Fruit fly (Drosophila melanogaster) whole organism, embryonic: ENCODE measurements around the gene Nost.

Experiments used
- Ada2b ChIP-seq: fragments of 200-800 bp; sonication (Bioruptor generic); IDR thresholded peaks from 2 replicates; pipeline ENCODE4 v1.3.6; 2022; ENCODE audit warnings: missing biosample characterization, missing genetic modification characterization
- Atf3 ChIP-seq: fragments of 200-800 bp; sonication (Bioruptor generic); optimal IDR thresholded peaks from 3 replicates; lab custom pipeline; 2016; ENCODE audit warnings: missing biosample characterization, missing genetic modification characterization
- Atf6 ChIP-seq: fragments of 200-800 bp; sonication (Bioruptor generic); IDR thresholded peaks from 2 replicates; pipeline ENCODE4 v1.3.6; 2022; ENCODE audit warnings: missing biosample characterization, missing genetic modification characterization
- CG10543 ChIP-seq: fragments of 200-800 bp; sonication (Bioruptor generic); optimal IDR thresholded peaks from 3 replicates; lab custom pipeline; 2017; ENCODE audit warnings: missing biosample characterization, mild to moderate bottlenecking, missing genetic modification characterization, moderate library complexity
- CG11456 ChIP-seq: fragments of 200-800 bp; sonication (Bioruptor generic); IDR thresholded peaks from 3 replicates; pipeline ENCODE4 v1.3.6; 2022; ENCODE audit warnings: missing biosample characterization, missing genetic modification characterization
- CG12299 ChIP-seq: fragments of 200-800 bp; sonication (Bioruptor generic); optimal IDR thresholded peaks from 2 replicates; lab custom pipeline; 2018; ENCODE audit warnings: missing biosample characterization, mild to moderate bottlenecking, missing genetic modification characterization
- CG13775 ChIP-seq: fragments of 200-800 bp; sonication (Bioruptor generic); optimal IDR thresholded peaks from 3 replicates; lab custom pipeline; 2017; ENCODE audit warnings: missing biosample characterization, mild to moderate bottlenecking, missing genetic modification characterization
- CG14014 ChIP-seq: fragments of 200-800 bp; sonication (Bioruptor generic); IDR thresholded peaks from 2 replicates; pipeline ENCODE4 v1.3.6; 2022; ENCODE audit warnings: missing biosample characterization, missing genetic modification characterization
- CG14441 ChIP-seq: fragments of 200-800 bp; sonication (Bioruptor generic); IDR thresholded peaks from 2 replicates; pipeline ENCODE4 v1.3.6; 2022; ENCODE audit warnings: missing biosample characterization, missing genetic modification characterization
- CG14667 ChIP-seq: fragments of 200-800 bp; sonication (Bioruptor generic); IDR thresholded peaks from 2 replicates; pipeline ENCODE4 v1.3.6; 2022; ENCODE audit warnings: missing biosample characterization, missing genetic modification characterization
- CG15601 ChIP-seq: fragments of 200-800 bp; sonication (Bioruptor generic); optimal IDR thresholded peaks from 3 replicates; lab custom pipeline; 2019; ENCODE audit warnings: missing biosample characterization, mild to moderate bottlenecking, missing genetic modification characterization, moderate library complexity
- CG17186 ChIP-seq: fragments of 200-800 bp; sonication (Bioruptor generic); optimal IDR thresholded peaks from 3 replicates; lab custom pipeline; 2017; ENCODE audit warnings: missing biosample characterization, missing genetic modification reagents, missing genetic modification characterization
- CG17829 ChIP-seq: fragments of 200-800 bp; optimal IDR thresholded peaks from 2 replicates; lab custom pipeline; 2019; ENCODE audit warnings: missing biosample characterization, mild to moderate bottlenecking, missing genetic modification characterization, moderate library complexity
- CG18599 ChIP-seq: fragments of 200-800 bp; sonication (Bioruptor generic); optimal IDR thresholded peaks from 3 replicates; lab custom pipeline; 2017; ENCODE audit warnings: missing biosample characterization, missing genetic modification characterization, mild to moderate bottlenecking, moderate library complexity, missing genetic modification reagents
- CG18764 ChIP-seq: fragments of 200-800 bp; sonication (Bioruptor generic); optimal IDR thresholded peaks from 3 replicates; lab custom pipeline; 2016; ENCODE audit warnings: missing biosample characterization, missing genetic modification characterization
- CG3407 ChIP-seq: fragments of 200-800 bp; sonication (Bioruptor generic); optimal IDR thresholded peaks from 2 replicates; lab custom pipeline; 2018; ENCODE audit warnings: missing biosample characterization, mild to moderate bottlenecking, missing genetic modification characterization
- CG34376 ChIP-seq: fragments of 200-800 bp; sonication (Bioruptor generic); optimal IDR thresholded peaks from 2 replicates; lab custom pipeline; 2018; ENCODE audit warnings: missing biosample characterization, mild to moderate bottlenecking, missing genetic modification characterization
- CG5180 ChIP-seq: fragments of 200-800 bp; sonication (Bioruptor generic); optimal IDR thresholded peaks from 3 replicates; lab custom pipeline; 2017; ENCODE audit warnings: missing biosample characterization, missing genetic modification characterization, mild to moderate bottlenecking, moderate library complexity, missing genetic modification reagents
- CG6254 ChIP-seq: fragments of 200-800 bp; sonication (Bioruptor generic); optimal IDR thresholded peaks from 3 replicates; lab custom pipeline; 2017; ENCODE audit warnings: mild to moderate bottlenecking, missing biosample characterization, missing genetic modification reagents, missing genetic modification characterization
- CG6689 ChIP-seq: fragments of 200-800 bp; sonication (Bioruptor generic); IDR thresholded peaks from 2 replicates; pipeline ENCODE4 v1.3.6; 2022; ENCODE audit warnings: missing biosample characterization, missing genetic modification characterization
- CG6791 ChIP-seq: fragments of 200-800 bp; sonication (Bioruptor generic); IDR thresholded peaks from 3 replicates; pipeline ENCODE4 v1.3.6; 2022; ENCODE audit warnings: missing biosample characterization, missing genetic modification characterization; ENCODE audit not compliant: partially characterized antibody
- CG7928 ChIP-seq: fragments of 200-800 bp; sonication (Bioruptor generic); optimal IDR thresholded peaks from 2 replicates; lab custom pipeline; 2017; ENCODE audit warnings: missing biosample characterization, mild to moderate bottlenecking, missing genetic modification characterization
- CG8478 ChIP-seq: fragments of >200 bp; optimal IDR thresholded peaks from 2 replicates; lab custom pipeline; 2018
- Chrac-16 ChIP-seq: fragments of 200-800 bp; sonication (Bioruptor generic); optimal IDR thresholded peaks from 3 replicates; lab custom pipeline; 2016; ENCODE audit warnings: missing biosample characterization, missing genetic modification characterization
- E2f2 ChIP-seq: fragments of 200-800 bp; sonication (Bioruptor generic); IDR thresholded peaks from 2 replicates; pipeline ENCODE4 v1.3.6; 2022; ENCODE audit warnings: missing biosample characterization, missing genetic modification characterization
- Ets65A ChIP-seq: fragments of 200-800 bp; sonication (Bioruptor generic); peaks from one replicate; lab custom pipeline; 2016; ENCODE audit warnings: missing biosample characterization, missing genetic modification characterization
- Hmr ChIP-seq: fragments of 200-800 bp; sonication (Bioruptor generic); optimal IDR thresholded peaks from 3 replicates; lab custom pipeline; 2017; ENCODE audit warnings: mild to moderate bottlenecking, missing biosample characterization, missing genetic modification reagents, missing genetic modification characterization
- Sox100B ChIP-seq: fragments of 200-800 bp; sonication (Bioruptor generic); optimal IDR thresholded peaks from 3 replicates; lab custom pipeline; 2018; ENCODE audit warnings: missing biosample characterization, mild to moderate bottlenecking, missing genetic modification characterization
- TFAM ChIP-seq: fragments of 200-800 bp; sonication (Bioruptor generic); optimal IDR thresholded peaks from 2 replicates; lab custom pipeline; 2017; ENCODE audit warnings: missing biosample characterization, missing genetic modification characterization, inconsistent platforms
- Trl ChIP-seq, 3 experiments: fragments of >200 bp in 2 of 3; fragments of 200-800 bp in 1 of 3; sonication (Bioruptor generic) in 1 of 3; optimal IDR thresholded peaks; 2 replicates in 1 of 3; 3 replicates in 2 of 3; lab custom pipeline; 2016 to 2017; ENCODE audit warnings: missing biosample characterization in 1 of 3, missing genetic modification characterization in 1 of 3
- ara ChIP-seq: fragments of 200-800 bp; sonication (Bioruptor generic); IDR thresholded peaks from 2 replicates; pipeline ENCODE4 v1.3.6; 2022; ENCODE audit warnings: missing biosample characterization, missing genetic modification characterization
- bsh ChIP-seq, 2 experiments: fragments of 200-800 bp; sonication (Bioruptor generic); optimal IDR thresholded peaks; 2 replicates each; lab custom pipeline; 2017 to 2018; ENCODE audit warnings: mild to moderate bottlenecking in 2 of 2, missing biosample characterization in 2 of 2, missing genetic modification characterization in 2 of 2, moderate library complexity in 1 of 2
- dan ChIP-seq: fragments of 200-800 bp; sonication (Bioruptor generic); IDR thresholded peaks from 2 replicates; pipeline ENCODE4 v1.3.6; 2022; ENCODE audit warnings: missing biosample characterization, missing genetic modification characterization
- dmrt99B ChIP-seq: fragments of 200-800 bp; sonication (Bioruptor generic); optimal IDR thresholded peaks from 2 replicates; lab custom pipeline; 2018; ENCODE audit warnings: missing biosample characterization, mild to moderate bottlenecking, missing genetic modification characterization, moderate library complexity
- exex ChIP-seq: fragments of 200-800 bp; sonication (Bioruptor generic); optimal IDR thresholded peaks from 4 replicates; lab custom pipeline; 2018; ENCODE audit warnings: missing biosample characterization, mild to moderate bottlenecking, missing genetic modification characterization, moderate library complexity
- fd64A ChIP-seq: fragments of 200-800 bp; sonication (Bioruptor generic); optimal IDR thresholded peaks from 3 replicates; lab custom pipeline; 2018; ENCODE audit warnings: missing biosample characterization, mild to moderate bottlenecking, missing genetic modification characterization
- gce ChIP-seq: fragments of 200-800 bp; sonication (Bioruptor generic); IDR thresholded peaks from 3 replicates; pipeline ENCODE4 v1.3.6; 2022; ENCODE audit warnings: missing biosample characterization, missing genetic modification characterization
- grn ChIP-seq: fragments of 200-800 bp; sonication (Bioruptor generic); optimal IDR thresholded peaks from 3 replicates; lab custom pipeline; 2017; ENCODE audit warnings: missing biosample characterization, missing genetic modification characterization
- ind ChIP-seq: fragments of 200-800 bp; sonication (Bioruptor generic); optimal IDR thresholded peaks from 3 replicates; lab custom pipeline; 2016; ENCODE audit warnings: missing biosample characterization, missing genetic modification characterization
- jigr1 ChIP-seq: fragments of 200-800 bp; sonication (Bioruptor generic); IDR thresholded peaks from 3 replicates; pipeline ENCODE4 v1.3.6; 2022; ENCODE audit warnings: missing biosample characterization, missing genetic modification characterization
- kah ChIP-seq: fragments of 200-800 bp; sonication (Bioruptor generic); optimal IDR thresholded peaks from 2 replicates; lab custom pipeline; 2018; ENCODE audit warnings: missing biosample characterization, mild to moderate bottlenecking, missing genetic modification characterization
- lab ChIP-seq: fragments of 200-800 bp; sonication (Bioruptor generic); optimal IDR thresholded peaks from 3 replicates; lab custom pipeline; 2017; ENCODE audit warnings: missing biosample characterization, missing genetic modification characterization, mild to moderate bottlenecking, moderate library complexity, missing genetic modification reagents
- nom ChIP-seq: fragments of 200-800 bp; sonication (Bioruptor generic); optimal IDR thresholded peaks from 2 replicates; lab custom pipeline; 2017; ENCODE audit warnings: missing biosample characterization, missing genetic modification characterization, mild to moderate bottlenecking, moderate library complexity, missing genetic modification reagents
- prd ChIP-seq, 3 experiments: fragments of >200 bp in 2 of 3; fragments of 200-800 bp in 1 of 3; sonication (Bioruptor generic) in 1 of 3; optimal IDR thresholded peaks in 2 of 3; IDR thresholded peaks in 1 of 3; 2 replicates in 2 of 3; 3 replicates in 1 of 3; pipeline versions ENCODE4 v1.3.6 to Lab custom; 2017 to 2022; ENCODE audit warnings: missing biosample characterization in 1 of 3, missing genetic modification characterization in 1 of 3
- row ChIP-seq: fragments of 200-800 bp; sonication (Bioruptor generic); IDR thresholded peaks from 3 replicates; pipeline ENCODE4 v1.3.6; 2022; ENCODE audit warnings: missing biosample characterization, missing genetic modification characterization
- sqz ChIP-seq: fragments of 200-800 bp; sonication (Bioruptor generic); optimal IDR thresholded peaks from 3 replicates; lab custom pipeline; 2018; ENCODE audit warnings: missing biosample characterization, mild to moderate bottlenecking, missing genetic modification characterization
- ttk ChIP-seq: fragments of 200-800 bp; sonication (Bioruptor generic); IDR thresholded peaks from 2 replicates; pipeline ENCODE4 v2.1.2; 2022; ENCODE audit warnings: missing biosample characterization, missing genetic modification characterization
- vnd ChIP-seq: fragments of 200-800 bp; sonication (Bioruptor generic); IDR thresholded peaks from 3 replicates; pipeline ENCODE4 v1.3.6; 2022; ENCODE audit warnings: missing biosample characterization, missing genetic modification characterization; ENCODE audit not compliant: partially characterized antibody
- wdn ChIP-seq: fragments of 200-800 bp; sonication (Bioruptor generic); IDR thresholded peaks from 2 replicates; pipeline ENCODE4 v1.3.6; 2022; ENCODE audit warnings: missing biosample characterization, missing genetic modification characterization
- wek ChIP-seq: fragments of 200-800 bp; sonication (Bioruptor generic); optimal IDR thresholded peaks from 3 replicates; lab custom pipeline; 2018; ENCODE audit warnings: missing biosample characterization, mild to moderate bottlenecking, missing genetic modification characterization, moderate library complexity
- wor ChIP-seq: fragments of 200-800 bp; sonication (Bioruptor generic); IDR thresholded peaks from 2 replicates; pipeline ENCODE4 v1.3.6; 2022; ENCODE audit warnings: missing biosample characterization, missing genetic modification characterization

Gene Nost

dm6 chrX:9078263-9078662 is 48.3 kb downstream of the Nost start, which contains the start of gene CG44325 (continued):
- TF ChIP-seq CG34376 (GFP tag; lab: Kevin White, UChicago): peak; percentile 31
- TF ChIP-seq CG18599: no peak
- 0 out of 2 replicates have a peak, but pooled peaks have one; percentile 7 for TF ChIP-seq E2f2 (GFP tag; lab: Robert Waterston, UW)
- no peak for TF ChIP-seq CG14014
- TF ChIP-seq CG7928 (GFP tag; lab: Kevin White, UChicago): no peak
- TF ChIP-seq jigr1: no peak
- no peak for TF ChIP-seq Atf3
- peak; percentile 81 for TF ChIP-seq nom (GFP tag; lab: Kevin White, UChicago)
- TF ChIP-seq sqz (GFP tag; lab: Kevin White, UChicago): no peak
- TF ChIP-seq Hmr (GFP tag; lab: Kevin White, UChicago): peak; percentile 46
- no peak for TF ChIP-seq CG14441 (GFP tag; lab: Robert Waterston, UW)
- TF ChIP-seq CG13775: no peak
- TF ChIP-seq CG8478: no peak
- TF ChIP-seq dmrt99B (tag; lab: Kevin White, UChicago): no peak
- no peak for TF ChIP-seq CG6254 (GFP tag; lab: Kevin White, UChicago)
- no peak for TF ChIP-seq exex (tag; lab: Kevin White, UChicago)
- TF ChIP-seq bsh (GFP tag; optimal IDR thresholded peaks at IDR 0.05; lab: Kevin White, UChicago): peak in 1 of 2 experiments; percentile 33
- no peak for TF ChIP-seq Trl (optimal IDR thresholded peaks at IDR 0.05; lab: Kevin White, UChicago)
- no peak for TF ChIP-seq Trl (GFP tag; optimal IDR thresholded peaks at IDR 0.05; lab: Kevin White, UChicago)
- no peak for TF ChIP-seq Ada2b (GFP tag; lab: Robert Waterston, UW)
- TF ChIP-seq wor (GFP tag; lab: Robert Waterston, UW): no peak
- TF ChIP-seq grn (GFP tag; lab: Kevin White, UChicago): no peak
- no peak for TF ChIP-seq wek
- TF ChIP-seq CG6689 (GFP tag; lab: Robert Waterston, UW): no peak
- no peak for TF ChIP-seq CG5180
- TF ChIP-seq row: no peak
- no peak for TF ChIP-seq CG3407 (GFP tag; lab: Kevin White, UChicago)
- TF ChIP-seq CG12299 (tag; lab: Kevin White, UChicago): no peak
- no peak for TF ChIP-seq CG11456 (GFP tag; lab: Robert Waterston, UW)
- no peak for TF ChIP-seq dan (GFP tag; lab: Robert Waterston, UW)
- peak; percentile 23 for TF ChIP-seq CG10543
- TF ChIP-seq vnd (GFP tag; lab: Robert Waterston, UW): no peak
- TF ChIP-seq CG17186 (GFP tag; lab: Kevin White, UChicago): no peak
- no peak for TF ChIP-seq CG14667 (GFP tag; lab: Robert Waterston, UW)
- TF ChIP-seq ind (GFP tag; lab: Kevin White, UChicago): no peak
- no peak for TF ChIP-seq Chrac-16 (GFP tag; lab: Kevin White, UChicago)
- no peak for TF ChIP-seq ara (GFP tag; lab: Robert Waterston, UW)
- no peak for TF ChIP-seq prd (optimal IDR thresholded peaks at IDR 0.05; lab: Kevin White, UChicago)
- no peak for TF ChIP-seq prd (GFP tag; IDR thresholded peaks at IDR 0.05; lab: Robert Waterston, UW)
- TF ChIP-seq TFAM (GFP tag; lab: Kevin White, UChicago): no peak
- no peak for TF ChIP-seq kah
- peak; percentile 11 for TF ChIP-seq CG15601 (tag; lab: Kevin White, UChicago)
- no peak for TF ChIP-seq CG17829 (tag; lab: Kevin White, UChicago)
- no peak for TF ChIP-seq gce
- TF ChIP-seq ttk (GFP tag; lab: Robert Waterston, UW): no peak
- TF ChIP-seq CG18764 (GFP tag; lab: Kevin White, UChicago): no peak
- no peak for TF ChIP-seq wdn (GFP tag; lab: Robert Waterston, UW)
- TF ChIP-seq Atf6: 0 out of 2 replicates have a peak, but pooled peaks have one; percentile 27
- no peak for TF ChIP-seq Ets65A
- TF ChIP-seq fd64A (GFP tag; lab: Kevin White, UChicago): no peak
- TF ChIP-seq CG6791 (GFP tag; lab: Robert Waterston, UW): no peak
- peak; percentile 60 for TF ChIP-seq lab (GFP tag; lab: Kevin White, UChicago)
- no peak for TF ChIP-seq Sox100B (GFP tag; lab: Kevin White, UChicago)
